Fruit fly (Drosophila melanogaster) whole organism: ENCODE results near the gene Ent3.

ENCODE experiments used
- CG8478 ChIP-seq: fragments of >200 bp; optimal IDR thresholded peaks from 2 replicates; lab custom pipeline; 2018; ENCODE audit warnings: inconsistent platforms
- Dll ChIP-seq: fragments of >200 bp; optimal IDR thresholded peaks from 2 replicates; lab custom pipeline; 2017
- EcR ChIP-seq, 2 experiments: fragments of >200 bp; optimal IDR thresholded peaks; 2 replicates each; lab custom pipeline; 2017; ENCODE audit warnings: missing biosample characterization in 2 of 2, missing genetic modification characterization in 2 of 2, missing genetic modification reagents in 2 of 2
- pan ChIP-seq: fragments of >200 bp; optimal IDR thresholded peaks from 2 replicates; lab custom pipeline; 2017
- psq ChIP-seq: fragments of >200 bp; optimal IDR thresholded peaks from 2 replicates; lab custom pipeline; 2017
- usp ChIP-seq: fragments of >200 bp; optimal IDR thresholded peaks from 2 replicates; lab custom pipeline; 2017; ENCODE audit warnings: missing biosample characterization, missing genetic modification characterization, mixed read lengths

The Ent3 gene

dm6 chr3L:12853423-12853822, at the start of gene Ent3:
Gene Ent3, plus strand, starts transcription at chr3L:12853646.
- no peak for TF ChIP-seq Dll (lab: Kevin White, UChicago)
- TF ChIP-seq usp: no peak
- no peak for TF ChIP-seq psq (lab: Kevin White, UChicago)
- TF ChIP-seq pan (lab: Kevin White, UChicago): no peak
- TF ChIP-seq EcR (GFP tag; optimal IDR thresholded peaks at IDR 0.05; lab: Kevin White, UChicago): no peak
- TF ChIP-seq CG8478 (lab: Kevin White, UChicago): no peak

dm6 chr3L:12804035-12804729, 49.3 kb upstream of the Ent3 start:
- TF ChIP-seq psq (lab: Kevin White, UChicago): no peak

dm6 chr3L:12804730-12805170, 48.7 kb upstream of the Ent3 start, which contains the start of gene Atg1:
Gene Atg1, minus strand, starts transcription at chr3L:12805116.
- no peak for TF ChIP-seq CG8478 (lab: Kevin White, UChicago)
- TF ChIP-seq pan (lab: Kevin White, UChicago): no peak

dm6 chr3L:12805660-12806289, 47.7 kb upstream of the Ent3 start, which contains the start of gene Sap130:
Gene Sap130, plus strand, starts transcription at chr3L:12805902.
- no peak for TF ChIP-seq EcR (GFP tag; optimal IDR thresholded peaks at IDR 0.05; lab: Kevin White, UChicago)
- TF ChIP-seq usp: no peak
- no peak for TF ChIP-seq pan (lab: Kevin White, UChicago)
- TF ChIP-seq CG8478 (lab: Kevin White, UChicago): no peak
- no peak for TF ChIP-seq Dll (lab: Kevin White, UChicago)
- no peak for TF ChIP-seq psq (lab: Kevin White, UChicago)

- peak; percentile 80 for TF ChIP-seq psq (lab: Kevin White, UChicago)
- TF ChIP-seq pan (lab: Kevin White, UChicago): no peak
- TF ChIP-seq CG8478 (lab: Kevin White, UChicago): no peak
- no peak for TF ChIP-seq EcR (GFP tag; optimal IDR thresholded peaks at IDR 0.05; lab: Kevin White, UChicago)
- TF ChIP-seq usp: no peak
These were observed 47.1 kb upstream of the Ent3 start for dm6 chr3L:12806290-12806743.

- TF ChIP-seq Dll (lab: Kevin White, UChicago) (no peak), EcR (GFP tag; optimal IDR thresholded peaks at IDR 0.05; lab: Kevin White, UChicago) (no peak), CG8478 (lab: Kevin White, UChicago) (no peak), usp (no peak), psq (lab: Kevin White, UChicago) (no peak), pan (lab: Kevin White, UChicago) (no peak)
These were observed 45.0 kb upstream of the Ent3 start, which contains the start of gene CG32110 for dm6 chr3L:12808421-12808820. Gene CG32110, plus strand, starts transcription at chr3L:12808721.

- TF ChIP-seq psq (lab: Kevin White, UChicago) (no peak), Dll (lab: Kevin White, UChicago) (no peak)
These were observed 39.5 kb upstream of the Ent3 start, which contains the start of the genes Sf3a2 and CG42588 for dm6 chr3L:12813907-12814306. Gene Sf3a2, minus strand, starts transcription at chr3L:12814019. Gene CG42588, plus strand, starts transcription at chr3L:12814254.

dm6 chr3L:12814806-12815205, 38.6 kb upstream of the Ent3 start:
- TF ChIP-seq Dll (lab: Kevin White, UChicago) (no peak), CG8478 (lab: Kevin White, UChicago) (no peak), psq (lab: Kevin White, UChicago) (no peak), usp (no peak), EcR (GFP tag; optimal IDR thresholded peaks at IDR 0.05; lab: Kevin White, UChicago) (no peak), pan (lab: Kevin White, UChicago) (no peak)

dm6 chr3L:12815756-12816155, 37.7 kb upstream of the Ent3 start:
- no peak for TF ChIP-seq CG8478 (lab: Kevin White, UChicago)

dm6 chr3L:12827705-12828104, 25.7 kb upstream of the Ent3 start:
- TF ChIP-seq CG8478 (lab: Kevin White, UChicago) (no peak), pan (lab: Kevin White, UChicago) (no peak), usp (no peak), psq (lab: Kevin White, UChicago) (no peak), Dll (lab: Kevin White, UChicago) (no peak), EcR (GFP tag; optimal IDR thresholded peaks at IDR 0.05; lab: Kevin White, UChicago) (no peak)

- no peak for TF ChIP-seq EcR (GFP tag; optimal IDR thresholded peaks at IDR 0.05; lab: Kevin White, UChicago)
- no peak for TF ChIP-seq Dll (lab: Kevin White, UChicago)
- TF ChIP-seq psq (lab: Kevin White, UChicago): no peak
These were observed 24.9 kb upstream of the Ent3 start for dm6 chr3L:12828532-12828931.

- no peak for TF ChIP-seq psq (lab: Kevin White, UChicago)
- no peak for TF ChIP-seq usp
- no peak for TF ChIP-seq pan (lab: Kevin White, UChicago)
- TF ChIP-seq EcR (GFP tag; optimal IDR thresholded peaks at IDR 0.05; lab: Kevin White, UChicago): no peak
- no peak for TF ChIP-seq CG8478 (lab: Kevin White, UChicago)
- no peak for TF ChIP-seq Dll (lab: Kevin White, UChicago)
These were observed 23.0 kb upstream of the Ent3 start for dm6 chr3L:12830416-12830815.
